Worm (Caenorhabditis elegans) whole organism, L1 larva: ENCODE data around the gene irld-47.

ENCODE experiments used
- C04F5.9 ChIP-seq: sonication (generic microtip); optimal IDR thresholded peaks from 2 replicates; lab custom pipeline; 2016; ENCODE audit warnings: missing genetic modification characterization, missing compliant biosample characterization
- C16A3.4 ChIP-seq: fragments of 150-350 bp; optimal IDR thresholded peaks from 2 replicates; lab custom pipeline; 2014; ENCODE audit warnings: missing biosample characterization, missing genetic modification characterization
- C34B4.2 ChIP-seq: sonication (generic microtip); optimal IDR thresholded peaks from 2 replicates; lab custom pipeline; 2017; ENCODE audit warnings: mild to moderate bottlenecking, missing genetic modification characterization, missing compliant biosample characterization
- aha-1 ChIP-seq: fragments of 150-350 bp; optimal IDR thresholded peaks from 2 replicates; lab custom pipeline; 2014; ENCODE audit warnings: missing biosample characterization, missing genetic modification characterization
- alr-1 ChIP-seq: fragments of 200-800 bp; sonication (Bioruptor generic); optimal IDR thresholded peaks from 2 replicates; lab custom pipeline; 2018; ENCODE audit warnings: borderline replicate concordance, mild to moderate bottlenecking, missing genetic modification characterization, missing compliant biosample characterization
- ceh-90 ChIP-seq: sonication (generic microtip); optimal IDR thresholded peaks from 2 replicates; lab custom pipeline; 2016; ENCODE audit warnings: missing genetic modification characterization, missing compliant biosample characterization
- dpl-1 ChIP-seq, 3 experiments: fragments of 150-350 bp in 2 of 3; sonication (generic microtip) in 1 of 3; optimal IDR thresholded peaks; 2 replicates each; lab custom pipeline; 2014 to 2017; ENCODE audit warnings: missing biosample characterization in 3 of 3, missing genetic modification characterization in 3 of 3, missing genetic modification reagents in 3 of 3
- dsc-1 ChIP-seq: sonication (generic microtip); optimal IDR thresholded peaks from 2 replicates; lab custom pipeline; 2016; ENCODE audit warnings: mild to moderate bottlenecking, missing genetic modification characterization, missing compliant biosample characterization
- efl-1 ChIP-seq, 4 experiments: fragments of 150-350 bp; optimal IDR thresholded peaks in 3 of 4; peaks in 1 of 4; 1 replicate in 1 of 4; 2 replicates in 3 of 4; lab custom pipeline; 2014; ENCODE audit warnings: missing biosample characterization in 2 of 4, missing genetic modification characterization in 2 of 4, missing genetic modification reagents in 2 of 4
- efl-3 ChIP-seq: fragments of 200-800 bp; sonication (Bioruptor generic); optimal IDR thresholded peaks from 2 replicates; lab custom pipeline; 2018; ENCODE audit warnings: mild to moderate bottlenecking, missing genetic modification characterization, missing compliant biosample characterization
- elt-2 ChIP-seq: sonication (generic microtip); optimal IDR thresholded peaks from 2 replicates; lab custom pipeline; 2016; ENCODE audit warnings: missing genetic modification characterization, mild to moderate bottlenecking, inconsistent platforms, missing compliant biosample characterization, missing genetic modification reagents
- elt-3 ChIP-seq, 6 experiments: fragments of 150-350 bp in 1 of 6; sonication (generic microtip); optimal IDR thresholded peaks; 2 replicates each; lab custom pipeline; 2017 to 2018; ENCODE audit warnings: missing biosample characterization in 6 of 6, missing genetic modification characterization in 6 of 6, inconsistent platforms in 1 of 6
- ets-5 ChIP-seq: fragments of 200-800 bp; sonication (Bioruptor generic); IDR thresholded peaks from 2 replicates; pipeline ENCODE4 v1.3.6; 2022; ENCODE audit warnings: missing genetic modification characterization, missing compliant biosample characterization
- fkh-4 ChIP-seq: sonication (generic microtip); optimal IDR thresholded peaks from 2 replicates; lab custom pipeline; 2016; ENCODE audit warnings: missing compliant biosample characterization, missing genetic modification characterization, borderline replicate concordance
- hlh-4 ChIP-seq: sonication (generic microtip); optimal IDR thresholded peaks from 2 replicates; lab custom pipeline; 2016; ENCODE audit warnings: mild to moderate bottlenecking, missing genetic modification characterization, missing compliant biosample characterization
- jun-1 ChIP-seq: fragments of 150-350 bp; optimal IDR thresholded peaks from 2 replicates; lab custom pipeline; 2014; ENCODE audit warnings: missing biosample characterization, missing genetic modification reagents, missing genetic modification characterization
- lin-13 ChIP-seq: fragments of 150-350 bp; optimal IDR thresholded peaks from 2 replicates; lab custom pipeline; 2014; ENCODE audit warnings: missing biosample characterization, missing genetic modification reagents, missing genetic modification characterization
- lin-35 ChIP-seq, 2 experiments: fragments of 150-350 bp; optimal IDR thresholded peaks; 2 replicates each; lab custom pipeline; 2014; ENCODE audit warnings: missing biosample characterization in 2 of 2, missing genetic modification characterization in 2 of 2, missing genetic modification reagents in 2 of 2
- lir-3 ChIP-seq: sonication (generic microtip); optimal IDR thresholded peaks from 2 replicates; lab custom pipeline; 2016; ENCODE audit warnings: mild to moderate bottlenecking, missing genetic modification characterization, moderate library complexity, missing compliant biosample characterization; ENCODE audit not compliant: poor library complexity
- lsy-2 ChIP-seq, 2 experiments: fragments of 150-350 bp; optimal IDR thresholded peaks; 2 replicates each; lab custom pipeline; 2014; ENCODE audit warnings: missing biosample characterization in 2 of 2, missing genetic modification characterization in 2 of 2
- mdl-1 ChIP-seq, 2 experiments: fragments of 150-350 bp; optimal IDR thresholded peaks; 2 replicates each; lab custom pipeline; 2014 to 2017; ENCODE audit warnings: missing biosample characterization in 2 of 2, missing genetic modification characterization in 2 of 2, inconsistent platforms in 1 of 2
- mef-2 ChIP-seq: fragments of 150-350 bp; optimal IDR thresholded peaks from 2 replicates; lab custom pipeline; 2014; ENCODE audit warnings: missing biosample characterization, missing genetic modification characterization
- mep-1 ChIP-seq: fragments of 150-350 bp; optimal IDR thresholded peaks from 2 replicates; lab custom pipeline; 2014; ENCODE audit warnings: missing biosample characterization, missing genetic modification characterization
- nhr-12 ChIP-seq: sonication (generic microtip); optimal IDR thresholded peaks from 2 replicates; lab custom pipeline; 2017; ENCODE audit warnings: missing biosample characterization, missing genetic modification characterization
- nhr-20 ChIP-seq: sonication (generic microtip); optimal IDR thresholded peaks from 2 replicates; lab custom pipeline; 2016; ENCODE audit warnings: mild to moderate bottlenecking, missing genetic modification characterization, missing compliant biosample characterization
- nhr-47 ChIP-seq: sonication (generic microtip); optimal IDR thresholded peaks from 2 replicates; lab custom pipeline; 2016; ENCODE audit warnings: mild to moderate bottlenecking, missing genetic modification characterization, moderate library complexity, missing compliant biosample characterization
- nhr-71 ChIP-seq: sonication (generic microtip); optimal IDR thresholded peaks from 2 replicates; lab custom pipeline; 2016; ENCODE audit warnings: mild to moderate bottlenecking, missing genetic modification characterization, moderate library complexity, missing compliant biosample characterization
- nhr-76 ChIP-seq: sonication (generic microtip); optimal IDR thresholded peaks from 2 replicates; lab custom pipeline; 2017; ENCODE audit warnings: missing biosample characterization, missing genetic modification characterization
- pag-3 ChIP-seq: sonication (generic microtip); optimal IDR thresholded peaks from 2 replicates; lab custom pipeline; 2017; ENCODE audit warnings: missing genetic modification characterization, mild to moderate bottlenecking, missing compliant biosample characterization, antibody characterized with exemption, borderline replicate concordance; ENCODE audit not compliant: insufficient read depth
- pax-3 ChIP-seq: fragments of 200-800 bp; sonication (Bioruptor generic); optimal IDR thresholded peaks from 2 replicates; lab custom pipeline; 2018; ENCODE audit warnings: mild to moderate bottlenecking, missing genetic modification characterization, moderate library complexity, missing compliant biosample characterization
- snpc-4 ChIP-seq: fragments of 150-350 bp; optimal IDR thresholded peaks from 2 replicates; lab custom pipeline; 2014; ENCODE audit warnings: missing biosample characterization, missing genetic modification characterization
- sox-4 ChIP-seq: sonication (generic microtip); optimal IDR thresholded peaks from 2 replicates; lab custom pipeline; 2016; ENCODE audit warnings: missing genetic modification characterization, missing compliant biosample characterization
- tlp-1 ChIP-seq: fragments of 150-350 bp; optimal IDR thresholded peaks from 2 replicates; lab custom pipeline; 2014; ENCODE audit warnings: missing biosample characterization, missing genetic modification characterization
- unc-62 ChIP-seq: fragments of 150-350 bp; optimal IDR thresholded peaks from 2 replicates; lab custom pipeline; 2014; ENCODE audit warnings: missing biosample characterization, missing genetic modification reagents, missing genetic modification characterization
- unc-98 ChIP-seq: fragments of 200-800 bp; sonication (Bioruptor generic); IDR thresholded peaks from 2 replicates; pipeline ENCODE4 v1.3.6; 2022; ENCODE audit warnings: missing genetic modification characterization, missing compliant biosample characterization
- xbp-1 ChIP-seq: sonication (generic microtip); optimal IDR thresholded peaks from 2 replicates; lab custom pipeline; 2016; ENCODE audit warnings: missing genetic modification characterization, missing compliant biosample characterization
- ztf-11 ChIP-seq, 2 experiments: sonication (generic microtip); optimal IDR thresholded peaks; 2 replicates each; lab custom pipeline; 2016 to 2017; ENCODE audit warnings: missing genetic modification characterization in 2 of 2, missing biosample characterization in 1 of 2, missing compliant biosample characterization in 1 of 2

The irld-47 gene

DNA sequence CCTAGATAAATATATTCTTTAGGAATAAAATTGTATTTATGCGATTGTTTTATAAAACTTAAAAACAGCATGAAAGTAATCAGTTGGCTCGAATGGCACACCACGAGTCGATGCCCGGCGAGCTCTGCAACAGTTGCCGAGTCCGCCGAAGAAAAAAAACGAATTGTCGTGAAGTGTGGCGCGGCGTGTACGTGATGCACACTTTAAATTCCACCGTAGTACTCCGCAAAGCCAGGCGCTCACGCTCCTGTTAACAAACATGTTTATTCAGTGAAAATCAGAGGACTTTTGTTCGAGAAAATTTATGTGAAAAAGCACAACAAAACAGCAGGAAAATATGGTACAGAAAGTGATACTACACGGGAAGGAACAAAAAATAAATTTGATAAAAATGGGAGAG lies 48.3 kb upstream of the irld-47 start (continued):
- TF ChIP-seq pag-3 (peak; percentile 87), mef-2 (tag; lab: Kevin White, UChicago) (no peak), unc-98 (GFP tag; lab: Robert Waterston, UW) (no peak), efl-1 (optimal IDR thresholded peaks at IDR 0.05; lab: Kevin White, UChicago) (peak; percentile 61 to 72), efl-1 (GFP tag; optimal IDR thresholded peaks at IDR 0.05 in 1 of 2; lab: Kevin White, UChicago) (peak; percentile 61 to 94), fkh-4 (tag; lab: Kevin White, UChicago) (no peak), efl-3 (GFP tag; lab: Kevin White, UChicago) (no peak), C04F5.9 (no peak), nhr-12 (no peak), lsy-2 (tag; optimal IDR thresholded peaks at IDR 0.05; lab: Kevin White, UChicago) (peak; percentile 90 to 98), hlh-4 (tag; lab: Kevin White, UChicago) (no peak), elt-2 (tag; lab: Kevin White, UChicago) (no peak), nhr-76 (no peak), jun-1 (tag; lab: Kevin White, UChicago) (no peak), nhr-71 (tag; lab: Kevin White, UChicago) (peak; percentile 54), lir-3 (no peak), nhr-47 (peak; percentile 30), dpl-1 (GFP tag; optimal IDR thresholded peaks at IDR 0.05; lab: Kevin White, UChicago) (peak; percentile 19 to 68 (median 59)), pax-3 (no peak), C34B4.2 (tag; lab: Kevin White, UChicago) (no peak), lin-13 (GFP tag; lab: Kevin White, UChicago) (peak; percentile 17), dsc-1 (tag; lab: Kevin White, UChicago) (no peak), nhr-20 (tag; lab: Kevin White, UChicago) (peak; percentile 52), snpc-4 (peak; percentile 33), alr-1 (no peak), C16A3.4 (tag; lab: Kevin White, UChicago) (peak; percentile 76), unc-62 (no peak)

DNA sequence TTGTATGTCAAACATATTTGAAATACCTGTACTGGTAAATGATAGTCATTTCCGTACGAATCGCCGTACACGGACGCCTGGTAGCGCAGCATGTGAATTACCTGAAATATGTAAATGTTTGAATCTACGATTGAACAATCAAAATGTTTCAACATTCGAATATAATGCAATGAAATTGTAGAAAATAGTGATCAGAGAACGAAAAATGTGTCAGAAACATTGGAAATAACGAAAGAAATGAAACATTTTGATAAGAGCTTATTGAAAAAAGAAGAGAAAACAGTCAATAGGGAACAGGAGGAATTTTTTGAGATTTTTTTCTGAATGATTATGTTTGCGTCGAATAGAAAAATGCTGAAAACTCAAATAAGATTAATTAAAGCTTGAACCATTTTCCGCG lies 47.7 kb upstream of the irld-47 start, which contains the start of gene ztf-17:
ztf-17 (minus strand) TSS at position 101 of the 400 bp plus-strand sequence.
- TF ChIP-seq mdl-1 (tag; optimal IDR thresholded peaks at IDR 0.05; lab: Kevin White, UChicago) (no peak), ets-5 (GFP tag; lab: Robert Waterston, UW) (no peak), mep-1 (tag; lab: Kevin White, UChicago) (no peak), xbp-1 (tag; lab: Kevin White, UChicago) (no peak), aha-1 (tag; lab: Kevin White, UChicago) (no peak), elt-3 (tag; optimal IDR thresholded peaks at IDR 0.05; lab: Kevin White, UChicago) (no peak), sox-4 (tag; lab: Kevin White, UChicago) (no peak), nhr-47 (no peak), ceh-90 (tag; lab: Kevin White, UChicago) (no peak)

ce11 chrII:7866081-7866480 lies 43.7 kb upstream of the irld-47 start:
- TF ChIP-seq ztf-11 (tag; optimal IDR thresholded peaks at IDR 0.05; lab: Kevin White, UChicago) = no peak
- TF ChIP-seq dpl-1 (GFP tag; optimal IDR thresholded peaks at IDR 0.05; lab: Kevin White, UChicago) = no peak
- no peak for TF ChIP-seq lin-35 (GFP tag; optimal IDR thresholded peaks at IDR 0.05; lab: Kevin White, UChicago)
- TF ChIP-seq, all 84 proteins: peak for 0

- TF ChIP-seq tlp-1 = no peak
- no peak for TF ChIP-seq efl-1 (optimal IDR thresholded peaks at IDR 0.05; lab: Kevin White, UChicago)
- TF ChIP-seq efl-1 (GFP tag; optimal IDR thresholded peaks at IDR 0.05 in 1 of 2; lab: Kevin White, UChicago) = peak in 1 of 2 experiments; percentile 62
Observed at ce11 chrII:7864892-7865291, 42.5 kb upstream of the irld-47 start.
